Worm (Caenorhabditis elegans) whole organism, L4/young adult: Measurements from ENCODE around the gene F52E1.9.

Source experiments
- dao-5 ChIP-seq: sonication (generic microtip); optimal IDR thresholded peaks from 2 replicates; lab custom pipeline; 2016; ENCODE audit warnings: missing genotype, missing genetic modification characterization, moderate library complexity, missing compliant biosample characterization
- him-1 ChIP-seq: sonication (generic microtip); optimal IDR thresholded peaks from 2 replicates; lab custom pipeline; 2016; ENCODE audit warnings: missing genotype, missing genetic modification reagents, missing genetic modification characterization, missing compliant biosample characterization

- no peak for TF ChIP-seq him-1 (tag; lab: Kevin White, UChicago)
- TF ChIP-seq dao-5 (tag; lab: Kevin White, UChicago), result no peak
Observed at ce11 chrV:8351371-8351770, 51.1 kb downstream of the F52E1.9 start, which contains the start of gene srsx-22.
